Worm (Caenorhabditis elegans): ENCODE results near the gene erd-2.2.

DNA sequence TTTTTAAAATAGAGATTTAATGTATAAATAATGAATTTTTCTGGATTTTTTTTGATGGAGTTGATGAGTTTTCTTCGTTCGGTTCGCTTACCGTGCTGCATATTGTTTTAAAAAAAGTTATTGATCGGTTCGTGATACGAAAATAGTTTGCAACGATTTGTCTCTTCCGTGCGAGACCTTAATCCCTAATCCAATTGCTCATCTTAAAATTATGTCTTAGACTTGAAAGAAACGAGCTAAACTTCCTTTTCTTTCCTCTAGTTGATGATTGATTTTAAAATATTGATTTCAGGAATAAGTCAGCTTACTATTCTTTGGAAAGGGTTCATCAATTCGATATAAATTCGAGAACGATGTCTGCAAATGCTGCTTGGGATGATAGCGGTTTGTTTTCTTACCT is 1.6 kb downstream of the erd-2.2 start, which contains the start of gene C28H8.3:
- TF ChIP-seq ama-1 (optimal IDR thresholded peaks at IDR 0.05) (no peak), sea-1 (GFP tag; conservative IDR thresholded peaks at IDR 0.05) (no peak), aly-1 (tag; optimal IDR thresholded peaks at IDR 0.05) (no peak), flt-1 (GFP tag; IDR thresholded peaks at IDR 0.05) (no peak), hmbx-1 (tag; optimal IDR thresholded peaks at IDR 0.05) (no peak)

All from whole organism, early embryonic.